Worm (Caenorhabditis elegans): Measurements from ENCODE around the gene idpp-12.
A peak's percentile ranks its signal among the peaks of the same experiment; 100 is the strongest.

ce11 chrIV:3349977-3350580, 46.3 kb downstream of the idpp-12 start, which contains the start of gene elks-1:
- no peak for TF ChIP-seq pes-1 (GFP tag; IDR thresholded peaks at IDR 0.05)
- no peak for TF ChIP-seq tra-4 (tag; optimal IDR thresholded peaks at IDR 0.05)
- no peak for TF ChIP-seq scrt-1 (GFP tag; IDR thresholded peaks at IDR 0.05)
- no peak for TF ChIP-seq sea-1 (GFP tag; conservative IDR thresholded peaks at IDR 0.05)
- no peak for TF ChIP-seq hnd-1 (tag; optimal IDR thresholded peaks at IDR 0.05)
- no peak for TF ChIP-seq hmg-4 (GFP tag; optimal IDR thresholded peaks at IDR 0.05)
- peak; percentile 70 for TF ChIP-seq ets-7 (tag; optimal IDR thresholded peaks at IDR 0.05)
- peak; percentile 34; the same call in 1 of the 2 replicates for TF ChIP-seq flt-1 (GFP tag; IDR thresholded peaks at IDR 0.05)
- TF ChIP-seq ama-1 (optimal IDR thresholded peaks at IDR 0.05): no peak
- TF ChIP-seq ceh-13 (GFP tag; optimal IDR thresholded peaks at IDR 0.05): no peak

All from whole organism, early embryonic.